Fruit fly (Drosophila melanogaster): ENCODE results near the gene ATPsynE.

Gene ATPsynE

DNA sequence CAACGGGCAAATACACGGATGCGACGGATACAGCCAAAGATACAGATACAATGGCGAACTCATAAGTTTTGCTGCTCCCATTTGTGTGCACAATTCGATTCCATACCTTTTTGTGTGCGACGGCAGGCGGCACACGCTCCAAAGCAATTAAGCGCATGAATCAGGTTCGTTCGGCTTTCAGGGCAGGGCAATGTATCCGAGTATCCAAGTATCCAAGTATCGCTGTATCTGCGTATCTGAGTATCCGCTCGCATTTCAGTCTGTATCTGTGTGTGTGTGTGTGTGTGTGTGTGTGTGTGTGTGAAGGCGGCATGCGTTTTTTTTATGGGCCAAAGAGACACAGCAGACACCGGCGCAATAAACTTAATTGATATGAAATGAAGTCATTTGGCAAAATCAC, 36.4 kb downstream of the ATPsynE start (continued):
- TF ChIP-seq CG6813 (GFP tag; optimal IDR thresholded peaks at IDR 0.05) (no peak), Opbp (GFP tag; IDR thresholded peaks at IDR 0.05; ENCODE audit: partially characterized antibody) (no peak), Kr (GFP tag; optimal IDR thresholded peaks at IDR 0.05) (peak; percentile 25), Fer3 (tag; optimal IDR thresholded peaks at IDR 0.05) (no peak), CG11504 (tag; optimal IDR thresholded peaks at IDR 0.05) (peak; percentile 43), bbx (GFP tag; IDR thresholded peaks at IDR 0.05; ENCODE audit: partially characterized antibody) (no peak), CG18011 (GFP tag; optimal IDR thresholded peaks at IDR 0.05) (no peak), CG10565 (GFP tag; optimal IDR thresholded peaks at IDR 0.05) (no peak), CG12769 (tag; optimal IDR thresholded peaks at IDR 0.05) (peak; percentile 15), CG18599 (GFP tag; optimal IDR thresholded peaks at IDR 0.05) (no peak), Fer2 (tag; optimal IDR thresholded peaks at IDR 0.05) (no peak), chif (GFP tag; optimal IDR thresholded peaks at IDR 0.05) (no peak), org-1 (GFP tag; optimal IDR thresholded peaks at IDR 0.05) (no peak), Hey (tag; optimal IDR thresholded peaks at IDR 0.05) (peak; percentile 18), zen2 (GFP tag; IDR thresholded peaks at IDR 0.05; ENCODE audit: partially characterized antibody) (no peak), sob (GFP tag; IDR thresholded peaks at IDR 0.05) (peak; percentile 9; the same call in 1 of the 2 replicates), CG6765 (GFP tag; optimal IDR thresholded peaks at IDR 0.05) (no peak), Hr39 (optimal IDR thresholded peaks at IDR 0.05) (no peak), Dfd (GFP tag; optimal IDR thresholded peaks at IDR 0.05) (no peak), pan (optimal IDR thresholded peaks at IDR 0.05) (no peak), pan (GFP tag; optimal IDR thresholded peaks at IDR 0.05 in 1 of 2, IDR thresholded peaks at IDR 0.05 in 1 of 2) (no peak), CG16813 (GFP tag; IDR thresholded peaks at IDR 0.05; ENCODE audit: partially characterized antibody) (no peak), CG17186 (GFP tag; optimal IDR thresholded peaks at IDR 0.05) (no peak), CG1792 (GFP tag; optimal IDR thresholded peaks at IDR 0.05) (no peak), Med (GFP tag) (peak; percentile 71), Sry-β (GFP tag; optimal IDR thresholded peaks at IDR 0.05) (no peak), CG8944 (GFP tag; optimal IDR thresholded peaks at IDR 0.05) (no peak), CG7745 (tag; optimal IDR thresholded peaks at IDR 0.05) (no peak), chinmo (GFP tag; IDR thresholded peaks at IDR 0.05; ENCODE audit: partially characterized antibody) (0 out of 4 replicates have a peak, but pooled peaks have one; percentile 42), disco-r (GFP tag; optimal IDR thresholded peaks at IDR 0.05) (no peak), CG10543 (GFP tag; optimal IDR thresholded peaks at IDR 0.05) (peak; percentile 1), CG9437 (GFP tag; optimal IDR thresholded peaks at IDR 0.05) (no peak), nerfin-1 (tag; optimal IDR thresholded peaks at IDR 0.05) (no peak), maf-S (GFP tag; optimal IDR thresholded peaks at IDR 0.05) (no peak), ap (GFP tag; IDR thresholded peaks at IDR 0.05) (no peak)

DNA sequence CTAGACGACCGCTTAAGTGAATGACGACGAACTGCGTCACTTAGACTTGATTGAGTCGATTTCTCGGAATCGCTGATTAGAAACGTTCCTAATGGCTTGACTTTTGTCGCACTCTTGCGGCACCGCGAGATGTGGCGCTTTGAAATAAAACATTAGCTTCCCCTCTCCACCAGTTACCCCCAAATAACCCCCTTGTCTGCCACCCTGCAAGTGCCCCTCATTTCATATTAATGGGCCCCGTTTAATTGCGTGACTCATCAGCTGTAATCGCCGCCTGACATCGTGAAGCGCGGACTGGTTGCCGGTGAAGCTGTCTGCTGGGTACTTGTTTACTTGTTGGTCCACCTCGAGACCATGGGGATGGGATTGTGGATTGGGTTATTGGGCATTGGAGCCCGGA, 37.4 kb downstream of the ATPsynE start:
- no peak for TF ChIP-seq HLH54F (GFP tag; optimal IDR thresholded peaks at IDR 0.05)
- no peak for TF ChIP-seq Fer2 (tag; optimal IDR thresholded peaks at IDR 0.05)
- no peak for TF ChIP-seq CG11560 (tag; IDR thresholded peaks at IDR 0.05)
- no peak for TF ChIP-seq repo (GFP tag; optimal IDR thresholded peaks at IDR 0.05)
- no peak for TF ChIP-seq Aef1 (GFP tag; IDR thresholded peaks at IDR 0.05)
- 0 out of 3 replicates have a peak, but pooled peaks have one; percentile 25 for TF ChIP-seq CG11456 (GFP tag; IDR thresholded peaks at IDR 0.05)
- TF ChIP-seq H2.0 (GFP tag; IDR thresholded peaks at IDR 0.05) = 0 out of 2 replicates have a peak, but pooled peaks have one; percentile 4
- TF ChIP-seq CG1832 (GFP tag; optimal IDR thresholded peaks at IDR 0.05) = no peak
- no peak for TF ChIP-seq pfk (GFP tag; optimal IDR thresholded peaks at IDR 0.05)
- TF ChIP-seq CG17612 (GFP tag; IDR thresholded peaks at IDR 0.05) = no peak
- peak; percentile 37 for TF ChIP-seq CG34376 (GFP tag; optimal IDR thresholded peaks at IDR 0.05)
- TF ChIP-seq CG11504 (tag; optimal IDR thresholded peaks at IDR 0.05) = peak; percentile 28
- no peak for TF ChIP-seq D19A (tag; optimal IDR thresholded peaks at IDR 0.05)
- peak; percentile 79 for TF ChIP-seq crol (GFP tag; IDR thresholded peaks at IDR 0.05)
- TF ChIP-seq CG2199 (GFP tag; IDR thresholded peaks at IDR 0.05) = 0 out of 3 replicates have a peak, but pooled peaks have one; percentile 18
- TF ChIP-seq Abd-B (GFP tag; optimal IDR thresholded peaks at IDR 0.05) = peak; percentile 33
- TF ChIP-seq CG3838 (GFP tag; optimal IDR thresholded peaks at IDR 0.05) = no peak
- no peak for TF ChIP-seq Dip2 (GFP tag; IDR thresholded peaks at IDR 0.05)
- peak; percentile 76; the same call in 1 of the 3 replicates for TF ChIP-seq CG6175 (GFP tag; IDR thresholded peaks at IDR 0.05)
- 0 out of 4 replicates have a peak, but pooled peaks have one; percentile 28 for TF ChIP-seq chinmo (GFP tag; IDR thresholded peaks at IDR 0.05; ENCODE audit: partially characterized antibody)
